Worm (Caenorhabditis elegans) whole organism, L3 larva: ENCODE results near the gene C50D2.10.

Source experiments
- aly-2 ChIP-seq: fragments of 150-350 bp; optimal IDR thresholded peaks from 2 replicates; lab custom pipeline; 2014; ENCODE audit warnings: missing biosample characterization, missing genetic modification characterization
- ama-1 ChIP-seq: fragments of 150-350 bp; optimal IDR thresholded peaks from 2 replicates; lab custom pipeline; 2018
- ceh-16 ChIP-seq: sonication (generic microtip); optimal IDR thresholded peaks from 2 replicates; lab custom pipeline; 2017; ENCODE audit warnings: missing biosample characterization, missing genetic modification characterization
- ceh-82 ChIP-seq: fragments of 150-350 bp; optimal IDR thresholded peaks from 2 replicates; lab custom pipeline; 2014; ENCODE audit warnings: missing biosample characterization, missing genetic modification characterization
- ceh-9 ChIP-seq: sonication (generic microtip); optimal IDR thresholded peaks from 2 replicates; lab custom pipeline; 2018; ENCODE audit warnings: missing biosample characterization, missing genetic modification characterization
- daf-12 ChIP-seq: fragments of 150-350 bp; optimal IDR thresholded peaks from 2 replicates; lab custom pipeline; 2014; ENCODE audit warnings: missing biosample characterization, missing genetic modification reagents, missing genetic modification characterization
- egl-27 ChIP-seq: sonication (generic microtip); optimal IDR thresholded peaks from 4 replicates; lab custom pipeline; 2017; ENCODE audit warnings: missing biosample characterization, missing genetic modification reagents, missing genetic modification characterization
- elt-1 ChIP-seq: fragments of 150-350 bp; optimal IDR thresholded peaks from 2 replicates; lab custom pipeline; 2014; ENCODE audit warnings: missing biosample characterization, missing genetic modification characterization
- elt-2 ChIP-seq: sonication (generic microtip); optimal IDR thresholded peaks from 2 replicates; lab custom pipeline; 2016; ENCODE audit warnings: missing genetic modification reagents, mild to moderate bottlenecking, missing genetic modification characterization, missing compliant biosample characterization
- eor-1 ChIP-seq, 2 experiments: fragments of 150-350 bp; optimal IDR thresholded peaks; 2 replicates each; lab custom pipeline; 2014 to 2018; ENCODE audit warnings: missing biosample characterization in 2 of 2, missing genetic modification characterization in 2 of 2
- fkh-10 ChIP-seq: sonication (generic microtip); optimal IDR thresholded peaks from 2 replicates; lab custom pipeline; 2017; ENCODE audit warnings: missing biosample characterization, missing genetic modification reagents, missing genetic modification characterization
- fos-1 ChIP-seq: fragments of 150-350 bp; optimal IDR thresholded peaks from 2 replicates; lab custom pipeline; 2014; ENCODE audit warnings: missing biosample characterization, missing genetic modification characterization
- hmg-11 ChIP-seq: sonication (generic microtip); optimal IDR thresholded peaks from 2 replicates; lab custom pipeline; 2016; ENCODE audit warnings: missing genetic modification characterization, missing compliant biosample characterization
- jun-1 ChIP-seq: fragments of 150-350 bp; optimal IDR thresholded peaks from 2 replicates; lab custom pipeline; 2014; ENCODE audit warnings: missing biosample characterization, missing genetic modification reagents, missing genetic modification characterization
- lin-15B ChIP-seq: fragments of 150-350 bp; optimal IDR thresholded peaks from 2 replicates; lab custom pipeline; 2014; ENCODE audit warnings: missing biosample characterization, missing genetic modification characterization
- lin-39 ChIP-seq: fragments of 150-350 bp; optimal IDR thresholded peaks from 2 replicates; lab custom pipeline; 2018; ENCODE audit warnings: missing biosample characterization, missing genetic modification reagents, missing genetic modification characterization
- mdl-1 ChIP-seq: fragments of 150-350 bp; optimal IDR thresholded peaks from 2 replicates; lab custom pipeline; 2014; ENCODE audit warnings: missing biosample characterization, missing genetic modification characterization
- mml-1 ChIP-seq: fragments of 150-350 bp; sonication (generic microtip); optimal IDR thresholded peaks from 3 replicates; lab custom pipeline; 2014; ENCODE audit warnings: missing biosample characterization, missing genetic modification characterization
- nfya-1 ChIP-seq: sonication (generic microtip); optimal IDR thresholded peaks from 2 replicates; lab custom pipeline; 2017; ENCODE audit warnings: missing genetic modification characterization, mild to moderate bottlenecking, missing compliant biosample characterization, antibody characterized with exemption, moderate library complexity; ENCODE audit not compliant: insufficient read depth
- nhr-11 ChIP-seq: fragments of 150-350 bp; optimal IDR thresholded peaks from 2 replicates; lab custom pipeline; 2014; ENCODE audit warnings: missing biosample characterization, missing genetic modification characterization
- nhr-23 ChIP-seq: fragments of 150-350 bp; optimal IDR thresholded peaks from 2 replicates; lab custom pipeline; 2014; ENCODE audit warnings: missing biosample characterization, missing genetic modification reagents, missing genetic modification characterization
- nhr-237 ChIP-seq: fragments of 150-350 bp; optimal IDR thresholded peaks from 2 replicates; lab custom pipeline; 2014; ENCODE audit warnings: missing biosample characterization, missing genetic modification characterization
- nhr-25 ChIP-seq: sonication (generic microtip); optimal IDR thresholded peaks from 2 replicates; lab custom pipeline; 2017; ENCODE audit warnings: missing biosample characterization, missing genetic modification characterization
- nhr-28 ChIP-seq: fragments of 150-350 bp; optimal IDR thresholded peaks from 2 replicates; lab custom pipeline; 2014; ENCODE audit warnings: missing biosample characterization, missing genetic modification characterization
- nhr-43 ChIP-seq: sonication (generic microtip); optimal IDR thresholded peaks from 2 replicates; lab custom pipeline; 2016; ENCODE audit warnings: mild to moderate bottlenecking, missing genetic modification characterization, missing compliant biosample characterization; ENCODE audit not compliant: poor library complexity, severe bottlenecking
- nhr-67 ChIP-seq: fragments of 150-350 bp; optimal IDR thresholded peaks from 2 replicates; lab custom pipeline; 2014; ENCODE audit warnings: missing biosample characterization, missing genetic modification characterization
- nhr-76 ChIP-seq: fragments of 150-350 bp; sonication (generic microtip); optimal IDR thresholded peaks from 5 replicates; lab custom pipeline; 2014; ENCODE audit warnings: missing biosample characterization, missing genetic modification characterization
- nhr-77 ChIP-seq: fragments of 150-350 bp; optimal IDR thresholded peaks from 2 replicates; lab custom pipeline; 2014; ENCODE audit warnings: missing biosample characterization, missing genetic modification characterization
- pha-4 ChIP-seq: fragments of 150-350 bp; optimal IDR thresholded peaks from 2 replicates; lab custom pipeline; 2014; ENCODE audit warnings: missing biosample characterization, missing genetic modification reagents, missing genetic modification characterization
- pqm-1 ChIP-seq: fragments of 150-350 bp; optimal IDR thresholded peaks from 2 replicates; lab custom pipeline; 2017; ENCODE audit warnings: missing biosample characterization, missing genetic modification characterization, inconsistent platforms
- snpc-4 ChIP-seq: fragments of 150-350 bp; optimal IDR thresholded peaks from 2 replicates; lab custom pipeline; 2014; ENCODE audit warnings: missing biosample characterization, missing genetic modification characterization
- tbx-2 ChIP-seq: sonication (generic microtip); optimal IDR thresholded peaks from 2 replicates; lab custom pipeline; 2016; ENCODE audit warnings: mild to moderate bottlenecking, missing genetic modification characterization, missing compliant biosample characterization
- unc-39 ChIP-seq: sonication (generic microtip); optimal IDR thresholded peaks from 4 replicates; lab custom pipeline; 2017; ENCODE audit warnings: missing biosample characterization, missing genetic modification characterization
- unc-62 ChIP-seq: fragments of 150-350 bp; sonication (generic microtip); optimal IDR thresholded peaks from 4 replicates; lab custom pipeline; 2014; ENCODE audit warnings: missing biosample characterization, missing genetic modification reagents, missing genetic modification characterization
- zag-1 ChIP-seq: fragments of 150-350 bp; optimal IDR thresholded peaks from 2 replicates; lab custom pipeline; 2014; ENCODE audit warnings: missing biosample characterization, missing genetic modification characterization
- ztf-11 ChIP-seq: fragments of 150-350 bp; optimal IDR thresholded peaks from 2 replicates; lab custom pipeline; 2014; ENCODE audit warnings: missing biosample characterization, missing genetic modification characterization
- ztf-4 ChIP-seq: fragments of 150-350 bp; optimal IDR thresholded peaks from 2 replicates; lab custom pipeline; 2014; ENCODE audit warnings: missing biosample characterization, missing genetic modification characterization

C50D2.10 gene

ce11 chrII:105889-106288, 7.0 kb downstream of the C50D2.10 start, which contains the start of gene txt-1:
txt-1 (plus strand) TSS chrII:106189.
- TF ChIP-seq eor-1 (tag; optimal IDR thresholded peaks at IDR 0.05; lab: Kevin White, UChicago) (no peak), ztf-4 (tag; lab: Kevin White, UChicago) (no peak), tbx-2 (tag; lab: Kevin White, UChicago) (no peak), ceh-16 (tag; lab: Kevin White, UChicago) (no peak), egl-27 (tag; lab: Kevin White, UChicago) (no peak), lin-15B (tag; lab: Kevin White, UChicago) (no peak), daf-12 (tag; lab: Kevin White, UChicago) (no peak), unc-39 (tag; lab: Kevin White, UChicago) (no peak)

DNA sequence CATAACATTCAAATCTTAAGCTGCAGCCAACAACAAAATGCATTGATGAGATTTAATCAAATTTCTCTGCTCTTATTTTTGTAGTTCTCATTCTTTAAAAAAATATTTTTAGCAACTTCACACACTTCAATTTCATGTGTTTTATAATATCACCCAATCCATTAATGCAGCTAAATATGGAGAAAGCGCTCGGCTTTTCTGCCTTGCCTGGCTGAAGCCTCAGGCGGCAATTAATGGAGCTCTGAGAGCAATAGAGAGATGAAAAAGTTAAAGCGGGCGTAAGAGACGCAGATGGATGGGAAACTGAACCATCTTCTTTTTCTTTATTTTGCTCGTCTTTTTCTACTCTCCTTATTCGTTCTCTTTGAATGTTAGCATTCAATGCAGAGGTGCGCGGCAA, 8.8 kb downstream of the C50D2.10 start:
- no peak for TF ChIP-seq nhr-76
- TF ChIP-seq zag-1 (tag; lab: Kevin White, UChicago) = no peak
- no peak for TF ChIP-seq ztf-11 (tag; lab: Kevin White, UChicago)
- TF ChIP-seq nhr-237 = no peak
- TF ChIP-seq hmg-11 (tag; lab: Kevin White, UChicago) = no peak
- TF ChIP-seq nhr-28 (tag; lab: Kevin White, UChicago) = no peak
- TF ChIP-seq ceh-9 (tag; lab: Kevin White, UChicago) = no peak
- no peak for TF ChIP-seq nhr-67 (tag; lab: Kevin White, UChicago)
- TF ChIP-seq pqm-1 (tag; lab: Kevin White, UChicago) = no peak
- no peak for TF ChIP-seq ceh-82 (tag; lab: Kevin White, UChicago)
- TF ChIP-seq unc-62 = no peak
- TF ChIP-seq mml-1 (tag; lab: Kevin White, UChicago) = no peak
- TF ChIP-seq lin-39 (tag; lab: Kevin White, UChicago) = no peak
- no peak for TF ChIP-seq aly-2 (tag; lab: Kevin White, UChicago)
- no peak for TF ChIP-seq pha-4 (tag; lab: Kevin White, UChicago)
- TF ChIP-seq jun-1 (tag; lab: Kevin White, UChicago) = no peak
- no peak for TF ChIP-seq fkh-10 (GFP tag; lab: Kevin White, UChicago)
- TF ChIP-seq lin-15B (tag; lab: Kevin White, UChicago) = no peak
- no peak for TF ChIP-seq elt-1 (tag; lab: Kevin White, UChicago)
- TF ChIP-seq ama-1 = no peak

ce11 chrII:108865-109264, 9.9 kb downstream of the C50D2.10 start, which contains the start of gene C50D2.2:
C50D2.2 (plus strand) TSS chrII:109165.
- TF ChIP-seq hmg-11 (tag; lab: Kevin White, UChicago) (no peak), mdl-1 (tag; lab: Kevin White, UChicago) (no peak), ceh-16 (tag; lab: Kevin White, UChicago) (no peak), ceh-9 (tag; lab: Kevin White, UChicago) (no peak), eor-1 (tag; optimal IDR thresholded peaks at IDR 0.05; lab: Kevin White, UChicago) (no peak), nhr-77 (tag; lab: Kevin White, UChicago) (no peak), ama-1 (no peak), lin-39 (tag; lab: Kevin White, UChicago) (no peak), pqm-1 (tag; lab: Kevin White, UChicago) (no peak), jun-1 (tag; lab: Kevin White, UChicago) (no peak)

ce11 chrII:111267-111666, 12.3 kb downstream of the C50D2.10 start, which contains the start of gene C50D2.1:
C50D2.1 (plus strand) TSS chrII:111567.
- TF ChIP-seq mdl-1 (tag; lab: Kevin White, UChicago) (no peak), unc-62 (no peak), lin-15B (tag; lab: Kevin White, UChicago) (no peak), ztf-11 (tag; lab: Kevin White, UChicago) (no peak), nhr-11 (no peak), nhr-77 (tag; lab: Kevin White, UChicago) (no peak), jun-1 (tag; lab: Kevin White, UChicago) (no peak), nhr-237 (no peak), nhr-25 (no peak), unc-39 (tag; lab: Kevin White, UChicago) (no peak), nhr-28 (tag; lab: Kevin White, UChicago) (no peak), nhr-43 (tag; lab: Kevin White, UChicago) (no peak), ceh-16 (tag; lab: Kevin White, UChicago) (no peak), ztf-4 (tag; lab: Kevin White, UChicago) (no peak), eor-1 (tag; optimal IDR thresholded peaks at IDR 0.05; lab: Kevin White, UChicago) (no peak), mml-1 (tag; lab: Kevin White, UChicago) (no peak)

DNA sequence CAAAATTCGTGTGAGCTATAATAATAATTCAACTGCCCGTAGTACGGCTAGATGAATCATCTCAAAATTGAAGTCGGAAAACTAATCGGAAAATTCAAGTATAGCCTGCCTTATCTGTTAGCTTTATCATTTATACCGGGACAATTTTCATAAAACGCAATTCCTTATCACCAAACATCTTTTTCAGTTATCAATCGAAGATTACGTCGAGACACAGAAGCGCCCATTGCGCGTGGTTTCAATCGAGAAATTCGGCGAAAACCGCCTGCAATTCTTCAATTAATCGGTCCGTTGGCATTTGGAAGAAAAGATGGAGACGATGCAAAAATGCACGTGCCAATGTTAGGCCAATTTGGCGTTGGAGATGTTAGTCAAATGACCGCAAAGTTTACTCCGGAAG, 13.3 kb downstream of the C50D2.10 start:
- TF ChIP-seq fkh-10 (GFP tag; lab: Kevin White, UChicago) (no peak), nhr-76 (no peak), nhr-237 (no peak), eor-1 (tag; optimal IDR thresholded peaks at IDR 0.05; lab: Kevin White, UChicago) (no peak), snpc-4 (tag; lab: Kevin White, UChicago) (no peak), ztf-4 (tag; lab: Kevin White, UChicago) (no peak), nhr-11 (no peak), elt-2 (tag; lab: Kevin White, UChicago) (peak; percentile 15), pha-4 (tag; lab: Kevin White, UChicago) (no peak), fos-1 (tag; lab: Kevin White, UChicago) (no peak), ama-1 (no peak), nfya-1 (tag; lab: Kevin White, UChicago) (no peak), lin-39 (tag; lab: Kevin White, UChicago) (no peak), nhr-23 (tag; lab: Kevin White, UChicago) (no peak), nhr-25 (peak; percentile 22)
